Worm (Caenorhabditis elegans): ENCODE measurements around the gene mccc-1.

- TF ChIP-seq hnd-1 (tag; optimal IDR thresholded peaks at IDR 0.05) (no peak), tra-4 (tag; optimal IDR thresholded peaks at IDR 0.05) (no peak), B0310.2 (tag; optimal IDR thresholded peaks at IDR 0.05) (no peak), ama-1 (optimal IDR thresholded peaks at IDR 0.05) (no peak), hmbx-1 (tag; optimal IDR thresholded peaks at IDR 0.05) (no peak), pes-1 (GFP tag; IDR thresholded peaks at IDR 0.05) (no peak), hmg-4 (GFP tag; optimal IDR thresholded peaks at IDR 0.05) (no peak), tbx-11 (GFP tag; IDR thresholded peaks at IDR 0.05) (no peak), ets-7 (tag; optimal IDR thresholded peaks at IDR 0.05) (no peak), aly-1 (tag; optimal IDR thresholded peaks at IDR 0.05) (no peak), ceh-36 (tag; optimal IDR thresholded peaks at IDR 0.05) (no peak), flt-1 (GFP tag; IDR thresholded peaks at IDR 0.05) (no peak), ceh-13 (GFP tag; optimal IDR thresholded peaks at IDR 0.05) (no peak), tbx-37 (GFP tag; conservative IDR thresholded peaks at IDR 0.05) (no peak)
Observed at ce11 chrIV:9903608-9904007, 19.2 kb downstream of the mccc-1 start, which contains the start of gene best-13.
